Worm (Caenorhabditis elegans): ENCODE data around the gene F41E6.5.

DNA sequence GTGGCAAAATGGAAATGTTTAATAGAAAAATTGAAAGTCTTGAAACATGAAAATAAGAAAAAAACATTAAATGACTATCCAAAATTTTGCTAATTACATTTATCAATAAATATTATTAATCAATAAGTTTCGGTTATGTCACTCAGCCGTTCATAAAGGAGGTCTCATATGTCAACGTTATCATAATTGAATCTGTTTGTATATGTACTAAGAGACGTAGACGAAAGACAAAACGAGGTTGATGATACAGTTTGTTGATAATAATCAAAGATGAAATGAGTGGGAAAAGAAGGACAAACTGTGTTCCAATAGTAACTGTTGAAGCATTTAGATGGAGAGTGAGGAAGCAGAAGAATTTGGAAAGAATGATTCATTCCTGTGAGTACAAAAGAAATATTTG is 16.4 kb upstream of the F41E6.5 start:
- TF ChIP-seq athp-1 (tag; optimal IDR thresholded peaks at IDR 0.05), result no peak
- no peak for TF ChIP-seq F39B2.1 (GFP tag; IDR thresholded peaks at IDR 0.05)
- no peak for TF ChIP-seq ztf-26 (tag; optimal IDR thresholded peaks at IDR 0.05)
